Worm (Caenorhabditis elegans) whole organism, L4 larva: ENCODE measurements around the gene ZK418.2.

Source experiments
- F10B5.3 ChIP-seq: sonication (generic microtip); optimal IDR thresholded peaks from 2 replicates; lab custom pipeline; 2016; ENCODE audit warnings: mild to moderate bottlenecking, missing genetic modification characterization, missing compliant biosample characterization
- F37D6.2 ChIP-seq: sonication (generic microtip); optimal IDR thresholded peaks from 2 replicates; lab custom pipeline; 2016; ENCODE audit warnings: mild to moderate bottlenecking, missing genetic modification characterization, missing compliant biosample characterization
- R02D3.7 ChIP-seq: fragments of 150-350 bp; sonication (generic microtip); optimal IDR thresholded peaks from 3 replicates; lab custom pipeline; 2014; ENCODE audit warnings: missing biosample characterization, missing genetic modification characterization
- T20F7.1 ChIP-seq: fragments of 200-800 bp; sonication (Bioruptor generic); optimal IDR thresholded peaks from 2 replicates; lab custom pipeline; 2018; ENCODE audit warnings: mild to moderate bottlenecking, missing genetic modification characterization, missing compliant biosample characterization
- T26A8.4 ChIP-seq: fragments of 200-800 bp; sonication (Bioruptor generic); IDR thresholded peaks from 2 replicates; pipeline ENCODE4 v1.3.6; 2022; ENCODE audit warnings: missing genetic modification characterization, missing compliant biosample characterization
- Y48G9A.11 ChIP-seq: fragments of 200-800 bp; sonication (Bioruptor generic); IDR thresholded peaks from 2 replicates; pipeline ENCODE4 v1.3.6; 2022; ENCODE audit warnings: missing genetic modification reagents, missing genetic modification characterization, missing compliant biosample characterization
- Y5F2A.4 ChIP-seq: fragments of 200-800 bp; sonication (Bioruptor generic); optimal IDR thresholded peaks from 2 replicates; lab custom pipeline; 2018; ENCODE audit warnings: mild to moderate bottlenecking, missing genetic modification characterization, missing compliant biosample characterization
- ZK337.2 ChIP-seq: fragments of 200-800 bp; sonication (Bioruptor generic); IDR thresholded peaks from 2 replicates; pipeline ENCODE4 v1.3.6; 2022; ENCODE audit warnings: missing genetic modification reagents, missing genetic modification characterization, missing compliant biosample characterization
- ZK546.5 ChIP-seq, 2 experiments: sonication (generic microtip); optimal IDR thresholded peaks; 2 replicates each; lab custom pipeline; 2017; ENCODE audit warnings: missing biosample characterization in 2 of 2, missing genetic modification characterization in 2 of 2
- attf-4 ChIP-seq: sonication (generic microtip); optimal IDR thresholded peaks from 3 replicates; lab custom pipeline; 2017; ENCODE audit warnings: missing biosample characterization, missing genetic modification characterization
- ceh-28 ChIP-seq: fragments of 150-350 bp; optimal IDR thresholded peaks from 2 replicates; lab custom pipeline; 2014; ENCODE audit warnings: missing biosample characterization, missing genetic modification reagents, missing genetic modification characterization
- ceh-44 ChIP-seq: fragments of 200-800 bp; sonication (Bioruptor generic); IDR thresholded peaks from 2 replicates; pipeline ENCODE4 v1.3.6; 2022; ENCODE audit warnings: missing genetic modification reagents, missing genetic modification characterization, missing compliant biosample characterization
- ces-1 ChIP-seq: fragments of 150-350 bp; sonication (generic microtip); optimal IDR thresholded peaks from 4 replicates; lab custom pipeline; 2014; ENCODE audit warnings: missing biosample characterization, missing genetic modification reagents, missing genetic modification characterization
- cey-2 ChIP-seq: sonication (generic microtip); optimal IDR thresholded peaks from 3 replicates; lab custom pipeline; 2017; ENCODE audit warnings: missing genetic modification characterization, mild to moderate bottlenecking, missing compliant biosample characterization, antibody characterized with exemption, borderline replicate concordance; ENCODE audit not compliant: insufficient read depth
- ctbp-1 ChIP-seq: fragments of 200-800 bp; sonication (Bioruptor generic); IDR thresholded peaks from 2 replicates; pipeline ENCODE4 v1.3.6; 2022; ENCODE audit warnings: missing genetic modification reagents, missing genetic modification characterization, missing compliant biosample characterization
- daf-16 ChIP-seq, 3 experiments: sonication (generic microtip); optimal IDR thresholded peaks; 2 replicates each; lab custom pipeline; 2016 to 2017; ENCODE audit warnings: missing genetic modification characterization in 3 of 3, missing genetic modification reagents in 3 of 3, mild to moderate bottlenecking in 2 of 3, missing compliant biosample characterization in 2 of 3, missing biosample characterization in 1 of 3, moderate library complexity in 1 of 3
- dmd-6 ChIP-seq: fragments of 200-800 bp; sonication (Bioruptor generic); IDR thresholded peaks from 2 replicates; pipeline ENCODE4 v1.3.6; 2022; ENCODE audit warnings: missing genetic modification reagents, missing genetic modification characterization, missing compliant biosample characterization
- dmd-8 ChIP-seq: fragments of 200-800 bp; sonication (Bioruptor generic); IDR thresholded peaks from 2 replicates; pipeline ENCODE4 v1.3.6; 2022; ENCODE audit warnings: missing genetic modification characterization, missing compliant biosample characterization
- dmd-9 ChIP-seq: fragments of 200-800 bp; sonication (Bioruptor generic); IDR thresholded peaks from 2 replicates; pipeline ENCODE4 v1.3.6; 2022; ENCODE audit warnings: missing genetic modification reagents, missing genetic modification characterization, missing compliant biosample characterization
- dpl-1 ChIP-seq: fragments of 150-350 bp; optimal IDR thresholded peaks from 2 replicates; lab custom pipeline; 2014; ENCODE audit warnings: missing biosample characterization, missing genetic modification reagents, missing genetic modification characterization
- duxl-1 ChIP-seq: sonication (generic microtip); optimal IDR thresholded peaks from 2 replicates; lab custom pipeline; 2016; ENCODE audit warnings: mild to moderate bottlenecking, missing genetic modification characterization, moderate library complexity, missing compliant biosample characterization; ENCODE audit not compliant: poor library complexity
- dve-1 ChIP-seq: sonication (generic microtip); optimal IDR thresholded peaks from 2 replicates; lab custom pipeline; 2017; ENCODE audit warnings: antibody characterized with exemption, mild to moderate bottlenecking, missing genetic modification characterization, missing compliant biosample characterization; ENCODE audit not compliant: insufficient read depth
- fkh-10 ChIP-seq: fragments of 150-350 bp; optimal IDR thresholded peaks from 2 replicates; lab custom pipeline; 2014; ENCODE audit warnings: missing biosample characterization, missing genetic modification reagents, missing genetic modification characterization
- gei-8 ChIP-seq: fragments of 200-800 bp; sonication (Bioruptor generic); optimal IDR thresholded peaks from 2 replicates; lab custom pipeline; 2018; ENCODE audit warnings: mild to moderate bottlenecking, missing genetic modification characterization, missing compliant biosample characterization
- hlh-11 ChIP-seq: fragments of 200-800 bp; sonication (Bioruptor generic); optimal IDR thresholded peaks from 2 replicates; lab custom pipeline; 2018; ENCODE audit warnings: mild to moderate bottlenecking, missing genetic modification characterization, missing compliant biosample characterization
- hlh-30 ChIP-seq: sonication (generic microtip); optimal IDR thresholded peaks from 2 replicates; lab custom pipeline; 2017; ENCODE audit warnings: antibody characterized with exemption, mild to moderate bottlenecking, missing genetic modification characterization, missing compliant biosample characterization; ENCODE audit not compliant: insufficient read depth
- lim-7 ChIP-seq: fragments of 200-800 bp; sonication (Bioruptor generic); IDR thresholded peaks from 2 replicates; pipeline ENCODE4 v1.3.6; 2022; ENCODE audit warnings: missing genetic modification characterization, missing compliant biosample characterization
- lin-1 ChIP-seq: fragments of 200-800 bp; sonication (Bioruptor generic); IDR thresholded peaks from 2 replicates; pipeline ENCODE4 v1.3.6; 2022; ENCODE audit warnings: missing genetic modification reagents, missing genetic modification characterization, missing compliant biosample characterization
- lin-13 ChIP-seq: fragments of 150-350 bp; optimal IDR thresholded peaks from 2 replicates; lab custom pipeline; 2014; ENCODE audit warnings: missing biosample characterization, missing genetic modification reagents, missing genetic modification characterization
- lin-15B ChIP-seq: fragments of 150-350 bp; sonication (generic microtip); optimal IDR thresholded peaks from 3 replicates; lab custom pipeline; 2014; ENCODE audit warnings: missing biosample characterization, missing genetic modification characterization
- lin-38 ChIP-seq: fragments of 200-800 bp; sonication (Bioruptor generic); IDR thresholded peaks from 2 replicates; pipeline ENCODE4 v1.3.6; 2022; ENCODE audit warnings: missing genetic modification reagents, missing genetic modification characterization, missing compliant biosample characterization
- lsy-2 ChIP-seq, 2 experiments: fragments of 150-350 bp in 1 of 2; sonication (generic microtip) in 1 of 2; optimal IDR thresholded peaks; 2 replicates each; lab custom pipeline; 2014 to 2017; ENCODE audit warnings: missing biosample characterization in 2 of 2, missing genetic modification characterization in 2 of 2
- mdl-1 ChIP-seq, 2 experiments: fragments of 150-350 bp in 1 of 2; sonication (generic microtip) in 1 of 2; optimal IDR thresholded peaks; 2 replicates each; lab custom pipeline; 2014 to 2017; ENCODE audit warnings: missing biosample characterization in 2 of 2, missing genetic modification characterization in 2 of 2
- mdt-29 ChIP-seq: fragments of 200-800 bp; sonication (Bioruptor generic); IDR thresholded peaks from 2 replicates; pipeline ENCODE4 v1.3.6; 2022; ENCODE audit warnings: missing genetic modification reagents, missing genetic modification characterization, missing compliant biosample characterization
- mep-1 ChIP-seq: fragments of 150-350 bp; sonication (generic microtip); optimal IDR thresholded peaks from 3 replicates; lab custom pipeline; 2014; ENCODE audit warnings: missing biosample characterization, missing genetic modification characterization
- mes-2 ChIP-seq: sonication (generic microtip); optimal IDR thresholded peaks from 2 replicates; lab custom pipeline; 2016; ENCODE audit warnings: missing genotype, mild to moderate bottlenecking, missing genetic modification characterization, missing compliant biosample characterization; ENCODE audit not compliant: poor library complexity, severe bottlenecking
- mxl-3 ChIP-seq: fragments of 200-800 bp; sonication (Bioruptor generic); optimal IDR thresholded peaks from 2 replicates; lab custom pipeline; 2018; ENCODE audit warnings: mild to moderate bottlenecking, missing genetic modification characterization, missing compliant biosample characterization
- nhr-111 ChIP-seq: fragments of 200-800 bp; sonication (Bioruptor generic); optimal IDR thresholded peaks from 2 replicates; lab custom pipeline; 2018; ENCODE audit warnings: mild to moderate bottlenecking, missing genetic modification characterization, missing compliant biosample characterization
- nhr-237 ChIP-seq: sonication (generic microtip); optimal IDR thresholded peaks from 2 replicates; lab custom pipeline; 2017; ENCODE audit warnings: missing biosample characterization, missing genetic modification characterization
- nhr-41 ChIP-seq: fragments of 200-800 bp; sonication (Bioruptor generic); IDR thresholded peaks from 2 replicates; pipeline ENCODE4 v1.3.6; 2022; ENCODE audit warnings: missing genetic modification reagents, missing genetic modification characterization, missing compliant biosample characterization
- rbr-2 ChIP-seq: sonication (generic microtip); optimal IDR thresholded peaks from 2 replicates; lab custom pipeline; 2016; ENCODE audit warnings: missing genotype, missing genetic modification characterization, missing compliant biosample characterization
- skn-1 ChIP-seq: fragments of 150-350 bp; optimal IDR thresholded peaks from 2 replicates; lab custom pipeline; 2014; ENCODE audit warnings: missing biosample characterization, missing genetic modification characterization
- snpc-1.2 ChIP-seq: fragments of 200-800 bp; sonication (Bioruptor generic); IDR thresholded peaks from 2 replicates; pipeline ENCODE4 v1.3.6; 2022; ENCODE audit warnings: missing genetic modification reagents, missing genetic modification characterization, missing compliant biosample characterization
- spr-3 ChIP-seq: fragments of 200-800 bp; sonication (Bioruptor generic); optimal IDR thresholded peaks from 2 replicates; lab custom pipeline; 2018; ENCODE audit warnings: mild to moderate bottlenecking, missing genetic modification characterization, missing compliant biosample characterization
- tag-97 ChIP-seq: fragments of 200-800 bp; sonication (Bioruptor generic); IDR thresholded peaks from 2 replicates; pipeline ENCODE4 v1.3.6; 2022; ENCODE audit warnings: missing genetic modification characterization, missing compliant biosample characterization
- unc-130 ChIP-seq: sonication (generic microtip); optimal IDR thresholded peaks from 2 replicates; lab custom pipeline; 2016; ENCODE audit warnings: missing genetic modification reagents, missing genetic modification characterization, missing compliant biosample characterization
- unc-39 ChIP-seq: sonication (generic microtip); optimal IDR thresholded peaks from 2 replicates; lab custom pipeline; 2017; ENCODE audit warnings: missing biosample characterization, missing genetic modification characterization
- zfp-2 ChIP-seq: sonication (generic microtip); optimal IDR thresholded peaks from 2 replicates; lab custom pipeline; 2016; ENCODE audit warnings: mild to moderate bottlenecking, missing genetic modification characterization, missing compliant biosample characterization
- zfp-3 ChIP-seq: fragments of 200-800 bp; sonication (Bioruptor generic); conservative IDR thresholded peaks from 2 replicates; pipeline ENCODE4 v1.3.6; 2022; ENCODE audit warnings: missing genetic modification reagents, missing genetic modification characterization, missing compliant biosample characterization
- zip-11 ChIP-seq: fragments of 200-800 bp; sonication (Bioruptor generic); IDR thresholded peaks from 2 replicates; pipeline ENCODE4 v1.3.6; 2022; ENCODE audit warnings: missing genetic modification characterization, missing compliant biosample characterization
- zip-2 ChIP-seq: fragments of 150-350 bp; optimal IDR thresholded peaks from 2 replicates; lab custom pipeline; 2014; ENCODE audit warnings: missing biosample characterization, missing genetic modification characterization

The ZK418.2 gene

DNA sequence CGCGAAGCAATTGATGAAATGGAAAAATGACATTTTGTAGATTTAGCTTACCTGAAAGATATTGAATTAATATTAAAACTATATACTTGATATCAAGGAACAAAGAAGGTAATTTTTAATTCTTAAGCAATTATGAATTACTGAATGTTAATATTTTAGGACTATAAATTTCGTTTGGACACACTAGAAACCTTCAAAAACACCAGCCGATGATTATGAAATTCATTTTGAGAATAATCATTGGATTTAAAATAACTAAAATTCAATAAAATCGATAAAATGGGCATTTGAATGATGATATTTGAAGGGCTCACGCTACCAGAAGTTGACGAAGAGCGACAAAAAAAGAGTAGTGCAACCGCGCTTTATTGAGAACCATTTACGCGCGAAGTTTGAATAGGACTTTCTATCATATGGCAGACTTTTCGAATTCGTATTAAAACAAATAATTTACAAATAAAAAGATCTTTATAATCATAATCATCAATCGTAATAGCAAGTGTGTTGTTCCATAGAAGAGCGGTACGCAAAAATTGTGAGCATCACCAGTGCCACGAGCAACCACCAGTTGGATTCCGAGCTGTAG lies 17.2 kb upstream of the ZK418.2 start, which contains the start of gene ZK418.5 (continued):
- TF ChIP-seq dmd-8 (GFP tag; lab: Robert Waterston, UW), result no peak
- no peak for TF ChIP-seq Y48G9A.11 (GFP tag; lab: Robert Waterston, UW)
- no peak for TF ChIP-seq ceh-44 (GFP tag; lab: Robert Waterston, UW)
- TF ChIP-seq dpl-1, result peak; percentile 95
- TF ChIP-seq ces-1, result no peak
- TF ChIP-seq rbr-2 (tag; lab: Kevin White, UChicago), result peak; percentile 24
- TF ChIP-seq hlh-30 (tag; lab: Kevin White, UChicago), result peak; percentile 54
- no peak for TF ChIP-seq zfp-3
- no peak for TF ChIP-seq unc-39
- TF ChIP-seq skn-1 (tag; lab: Kevin White, UChicago), result no peak
- TF ChIP-seq lim-7 (GFP tag; lab: Robert Waterston, UW), result no peak
- TF ChIP-seq mxl-3, result no peak
- TF ChIP-seq T26A8.4 (GFP tag; lab: Robert Waterston, UW), result no peak
- no peak for TF ChIP-seq F37D6.2 (tag; lab: Kevin White, UChicago)
- no peak for TF ChIP-seq lsy-2 (tag; optimal IDR thresholded peaks at IDR 0.05; lab: Kevin White, UChicago)
- TF ChIP-seq zip-11, result no peak
- no peak for TF ChIP-seq R02D3.7
- 0 out of 2 replicates have a peak, but pooled peaks have one; percentile 9 for TF ChIP-seq dmd-6 (GFP tag; lab: Robert Waterston, UW)
- no peak for TF ChIP-seq mes-2
- no peak for TF ChIP-seq duxl-1 (tag; lab: Kevin White, UChicago)
- TF ChIP-seq dmd-9 (GFP tag; lab: Robert Waterston, UW), result no peak
- TF ChIP-seq ctbp-1 (GFP tag; lab: Robert Waterston, UW), result no peak
- no peak for TF ChIP-seq nhr-41 (GFP tag; lab: Robert Waterston, UW)
- TF ChIP-seq Y5F2A.4 (GFP tag; lab: Kevin White, UChicago), result no peak
- no peak for TF ChIP-seq daf-16 (GFP tag; optimal IDR thresholded peaks at IDR 0.05; lab: Kevin White, UChicago)
- TF ChIP-seq daf-16 (tag; optimal IDR thresholded peaks at IDR 0.05; lab: Kevin White, UChicago), result peak; percentile 12
- TF ChIP-seq nhr-111 (GFP tag; lab: Kevin White, UChicago), result no peak
- TF ChIP-seq ceh-28 (tag; lab: Kevin White, UChicago), result no peak
- TF ChIP-seq lin-13 (GFP tag; lab: Kevin White, UChicago), result no peak
- TF ChIP-seq zfp-2 (tag; lab: Kevin White, UChicago), result no peak
- TF ChIP-seq gei-8, result no peak
- TF ChIP-seq mep-1 (tag; lab: Kevin White, UChicago), result peak; percentile 34
- TF ChIP-seq mdl-1 (tag; optimal IDR thresholded peaks at IDR 0.05; lab: Kevin White, UChicago), result no peak
- no peak for TF ChIP-seq zip-2 (tag; lab: Kevin White, UChicago)
- peak; percentile 25 for TF ChIP-seq T20F7.1 (GFP tag; lab: Kevin White, UChicago)
- no peak for TF ChIP-seq snpc-1.2 (GFP tag; lab: Robert Waterston, UW)
- no peak for TF ChIP-seq ZK546.5 (tag; optimal IDR thresholded peaks at IDR 0.05; lab: Kevin White, UChicago)
- TF ChIP-seq tag-97, result no peak
- TF ChIP-seq F10B5.3 (tag; lab: Kevin White, UChicago), result no peak

DNA sequence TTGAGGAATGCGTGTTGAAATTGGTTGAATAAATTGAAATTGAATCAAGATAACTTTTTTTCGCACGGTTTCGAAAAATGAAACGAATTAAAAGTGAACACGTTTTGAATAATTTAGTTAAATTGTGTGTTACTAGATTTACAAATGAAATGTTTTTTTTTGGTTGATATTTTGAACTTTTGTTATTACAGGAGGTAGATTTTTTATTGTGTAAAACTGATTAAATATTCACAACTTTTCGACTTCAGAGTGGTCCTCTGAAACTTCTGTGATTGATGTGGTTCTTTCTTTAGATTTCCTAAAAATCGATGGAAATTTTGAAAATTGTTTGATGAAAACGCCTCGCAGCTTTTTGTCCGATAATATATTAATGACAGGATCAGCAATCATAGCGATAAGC lies 14.8 kb upstream of the ZK418.2 start, which contains the start of gene ZK418.13:
Gene ZK418.13 (minus strand): TSS at position 101 of the 400 bp plus-strand sequence.
- no peak for TF ChIP-seq duxl-1 (tag; lab: Kevin White, UChicago)
- no peak for TF ChIP-seq cey-2 (tag; lab: Kevin White, UChicago)
- TF ChIP-seq hlh-11 (tag; lab: Kevin White, UChicago), result no peak
- TF ChIP-seq nhr-237, result no peak
- no peak for TF ChIP-seq mdt-29 (GFP tag; lab: Robert Waterston, UW)
- no peak for TF ChIP-seq fkh-10 (GFP tag; lab: Kevin White, UChicago)
- no peak for TF ChIP-seq unc-130 (GFP tag; lab: Kevin White, UChicago)
- TF ChIP-seq lin-1, result no peak
- TF ChIP-seq attf-4 (tag; lab: Kevin White, UChicago), result no peak
- no peak for TF ChIP-seq lin-15B
- no peak for TF ChIP-seq ZK337.2 (GFP tag; lab: Robert Waterston, UW)
- TF ChIP-seq lin-38 (GFP tag; lab: Robert Waterston, UW), result no peak
- TF ChIP-seq R02D3.7, result no peak
- TF ChIP-seq dve-1 (tag; lab: Kevin White, UChicago), result no peak
- no peak for TF ChIP-seq spr-3
